Worm (Caenorhabditis elegans) whole organism, L4 larva: ENCODE data around the gene F53H1.4.

Source experiments
- Y48G9A.11 ChIP-seq: fragments of 200-800 bp; sonication (Bioruptor generic); IDR thresholded peaks from 2 replicates; pipeline ENCODE4 v1.3.6; 2022; ENCODE audit warnings: missing genetic modification reagents, missing genetic modification characterization, missing compliant biosample characterization
- Y75B8A.6 ChIP-seq: fragments of 200-800 bp; sonication (Bioruptor generic); IDR thresholded peaks from 2 replicates; pipeline ENCODE4 v1.3.6; 2022; ENCODE audit warnings: missing genetic modification reagents, missing genetic modification characterization, missing compliant biosample characterization
- ZK546.5 ChIP-seq, 2 experiments: sonication (generic microtip); optimal IDR thresholded peaks; 2 replicates each; lab custom pipeline; 2017; ENCODE audit warnings: missing biosample characterization in 2 of 2, missing genetic modification characterization in 2 of 2
- gei-8 ChIP-seq: fragments of 200-800 bp; sonication (Bioruptor generic); optimal IDR thresholded peaks from 2 replicates; lab custom pipeline; 2018; ENCODE audit warnings: mild to moderate bottlenecking, missing genetic modification characterization, missing compliant biosample characterization
- lsy-2 ChIP-seq, 2 experiments: fragments of 150-350 bp in 1 of 2; sonication (generic microtip) in 1 of 2; optimal IDR thresholded peaks; 2 replicates each; lab custom pipeline; 2014 to 2017; ENCODE audit warnings: missing biosample characterization in 2 of 2, missing genetic modification characterization in 2 of 2
- mxl-2 ChIP-seq: fragments of 200-800 bp; sonication (Bioruptor generic); conservative IDR thresholded peaks from 2 replicates; pipeline ENCODE4 v1.3.6; 2022; ENCODE audit warnings: missing genetic modification reagents, missing genetic modification characterization, missing compliant biosample characterization
- nhr-10 ChIP-seq: fragments of 150-350 bp; optimal IDR thresholded peaks from 2 replicates; lab custom pipeline; 2014; ENCODE audit warnings: missing biosample characterization, missing genetic modification characterization
- nhr-41 ChIP-seq: fragments of 200-800 bp; sonication (Bioruptor generic); IDR thresholded peaks from 2 replicates; pipeline ENCODE4 v1.3.6; 2022; ENCODE audit warnings: missing genetic modification reagents, missing genetic modification characterization, missing compliant biosample characterization
- spr-3 ChIP-seq: fragments of 200-800 bp; sonication (Bioruptor generic); optimal IDR thresholded peaks from 2 replicates; lab custom pipeline; 2018; ENCODE audit warnings: mild to moderate bottlenecking, missing genetic modification characterization, missing compliant biosample characterization
- ztf-11 ChIP-seq: fragments of 150-350 bp; optimal IDR thresholded peaks from 2 replicates; lab custom pipeline; 2014; ENCODE audit warnings: missing biosample characterization, missing genetic modification characterization

- TF ChIP-seq nhr-10 (tag; lab: Kevin White, UChicago): no peak
- TF ChIP-seq ZK546.5 (tag; optimal IDR thresholded peaks at IDR 0.05; lab: Kevin White, UChicago): no peak
- TF ChIP-seq mxl-2 (GFP tag; lab: Robert Waterston, UW): no peak
- TF ChIP-seq nhr-41: no peak
- TF ChIP-seq Y75B8A.6 (GFP tag; lab: Robert Waterston, UW): no peak
- no peak for TF ChIP-seq ztf-11 (tag; lab: Kevin White, UChicago)
- no peak for TF ChIP-seq gei-8 (GFP tag; lab: Kevin White, UChicago)
- no peak for TF ChIP-seq lsy-2 (tag; optimal IDR thresholded peaks at IDR 0.05; lab: Kevin White, UChicago)
- TF ChIP-seq Y48G9A.11 (GFP tag; lab: Robert Waterston, UW): 0 out of 2 replicates have a peak, but pooled peaks have one; percentile 36
- TF ChIP-seq spr-3 (GFP tag; lab: Kevin White, UChicago): no peak
These were observed 55.8 kb downstream of the F53H1.4 start for ce11 chrIV:1365771-1366170.
